Worm (Caenorhabditis elegans) whole organism, young adult: ENCODE data around the gene nspc-4.

Experiments used
- B0019.2 ChIP-seq: fragments of 200-800 bp; sonication (Bioruptor generic); conservative IDR thresholded peaks from 2 replicates; pipeline ENCODE4 v1.3.6; 2022; ENCODE audit warnings: missing genetic modification reagents, missing genetic modification characterization, missing compliant biosample characterization
- C06A6.2 ChIP-seq: fragments of 200-800 bp; sonication (Bioruptor generic); conservative IDR thresholded peaks from 2 replicates; pipeline ENCODE4 v1.3.6; 2022; ENCODE audit warnings: missing genetic modification characterization, missing compliant biosample characterization
- F57C9.4 ChIP-seq: sonication (generic microtip); optimal IDR thresholded peaks from 2 replicates; lab custom pipeline; 2017; ENCODE audit warnings: mild to moderate bottlenecking, missing genetic modification characterization, missing compliant biosample characterization
- K12H6.12 ChIP-seq: fragments of 200-800 bp; sonication (Bioruptor generic); optimal IDR thresholded peaks from 2 replicates; lab custom pipeline; 2018; ENCODE audit warnings: mild to moderate bottlenecking, missing genetic modification characterization, missing compliant biosample characterization
- T07F8.4 ChIP-seq: sonication (generic microtip); optimal IDR thresholded peaks from 2 replicates; lab custom pipeline; 2016; ENCODE audit warnings: mild to moderate bottlenecking, missing genetic modification characterization, moderate library complexity, missing compliant biosample characterization
- Y67H2A.10 ChIP-seq: fragments of 200-800 bp; sonication (Bioruptor generic); conservative IDR thresholded peaks from 2 replicates; pipeline ENCODE4 v1.3.6; 2022; ENCODE audit warnings: missing genetic modification reagents, missing genetic modification characterization, missing compliant biosample characterization
- aptf-2 ChIP-seq: fragments of 200-800 bp; sonication (Bioruptor generic); conservative IDR thresholded peaks from 2 replicates; pipeline ENCODE4 v1.3.6; 2022; ENCODE audit warnings: missing genetic modification reagents, missing genetic modification characterization, missing compliant biosample characterization
- ccch-3 ChIP-seq: fragments of 200-800 bp; sonication (Bioruptor generic); optimal IDR thresholded peaks from 2 replicates; lab custom pipeline; 2018; ENCODE audit warnings: mild to moderate bottlenecking, missing genetic modification characterization, missing compliant biosample characterization
- cebp-2 ChIP-seq: fragments of 200-800 bp; sonication (Bioruptor generic); IDR thresholded peaks from 2 replicates; pipeline ENCODE4 v1.3.6; 2022; ENCODE audit warnings: missing genetic modification characterization, missing compliant biosample characterization
- ceh-27 ChIP-seq: fragments of 200-800 bp; sonication (Bioruptor generic); optimal IDR thresholded peaks from 2 replicates; lab custom pipeline; 2018; ENCODE audit warnings: mild to moderate bottlenecking, missing genetic modification characterization, moderate library complexity, missing compliant biosample characterization
- ceh-58 ChIP-seq: fragments of 200-800 bp; sonication (Bioruptor generic); IDR thresholded peaks from 2 replicates; pipeline ENCODE4 v1.3.6; 2022; ENCODE audit warnings: missing genetic modification characterization, missing compliant biosample characterization
- ceh-79 ChIP-seq: sonication (generic microtip); optimal IDR thresholded peaks from 2 replicates; lab custom pipeline; 2017; ENCODE audit warnings: mild to moderate bottlenecking, missing genetic modification characterization, missing compliant biosample characterization
- ceh-91 ChIP-seq: fragments of 200-800 bp; sonication (Bioruptor generic); IDR thresholded peaks from 2 replicates; pipeline ENCODE4 v1.3.6; 2022; ENCODE audit warnings: missing genetic modification reagents, missing genetic modification characterization, missing compliant biosample characterization
- dox-1 ChIP-seq: fragments of 200-800 bp; sonication (Bioruptor generic); IDR thresholded peaks from 2 replicates; pipeline ENCODE4 v1.3.6; 2022; ENCODE audit warnings: missing genetic modification reagents, missing genetic modification characterization, missing compliant biosample characterization
- dpff-1 ChIP-seq: sonication (generic microtip); optimal IDR thresholded peaks from 2 replicates; lab custom pipeline; 2017; ENCODE audit warnings: mild to moderate bottlenecking, missing genetic modification characterization, missing compliant biosample characterization
- egl-18 ChIP-seq: fragments of 200-800 bp; sonication (Bioruptor generic); IDR thresholded peaks from 2 replicates; pipeline ENCODE4 v1.3.6; 2022; ENCODE audit warnings: missing genetic modification reagents, missing genetic modification characterization, missing compliant biosample characterization
- egl-44 ChIP-seq: fragments of 200-800 bp; sonication (Bioruptor generic); IDR thresholded peaks from 2 replicates; pipeline ENCODE4 v1.3.6; 2022; ENCODE audit warnings: missing genetic modification reagents, missing genetic modification characterization, missing compliant biosample characterization
- egrh-3 ChIP-seq: fragments of 200-800 bp; sonication (Bioruptor generic); IDR thresholded peaks from 2 replicates; pipeline ENCODE4 v1.3.6; 2022; ENCODE audit warnings: missing genetic modification reagents, missing genetic modification characterization, missing compliant biosample characterization
- ekl-4 ChIP-seq: fragments of 200-800 bp; sonication (Bioruptor generic); IDR thresholded peaks from 2 replicates; pipeline ENCODE4 v1.3.6; 2022; ENCODE audit warnings: missing genetic modification reagents, missing genetic modification characterization, missing compliant biosample characterization
- ets-4 ChIP-seq: fragments of 200-800 bp; sonication (Bioruptor generic); optimal IDR thresholded peaks from 2 replicates; lab custom pipeline; 2018; ENCODE audit warnings: mild to moderate bottlenecking, missing genetic modification characterization, missing compliant biosample characterization
- gei-17 ChIP-seq: fragments of 200-800 bp; sonication (Bioruptor generic); optimal IDR thresholded peaks from 2 replicates; lab custom pipeline; 2018; ENCODE audit warnings: mild to moderate bottlenecking, missing genetic modification characterization, missing compliant biosample characterization
- him-1 ChIP-seq: sonication (generic microtip); optimal IDR thresholded peaks from 2 replicates; lab custom pipeline; 2016; ENCODE audit warnings: missing genotype, missing genetic modification reagents, missing genetic modification characterization, missing compliant biosample characterization
- hlh-26 ChIP-seq: fragments of 200-800 bp; sonication (Bioruptor generic); conservative IDR thresholded peaks from 2 replicates; pipeline ENCODE4 v1.3.6; 2022; ENCODE audit warnings: missing genetic modification reagents, missing genetic modification characterization, missing compliant biosample characterization
- hmg-1.2 ChIP-seq: fragments of 200-800 bp; sonication (Bioruptor generic); IDR thresholded peaks from 2 replicates; pipeline ENCODE4 v1.3.6; 2022; ENCODE audit warnings: missing genetic modification reagents, missing genetic modification characterization, missing compliant biosample characterization
- let-526 ChIP-seq: fragments of 200-800 bp; sonication (Bioruptor generic); IDR thresholded peaks from 2 replicates; pipeline ENCODE4 v1.3.6; 2022; ENCODE audit warnings: missing genetic modification reagents, missing genetic modification characterization, missing compliant biosample characterization
- lsy-27 ChIP-seq: sonication (generic microtip); optimal IDR thresholded peaks from 2 replicates; lab custom pipeline; 2017; ENCODE audit warnings: missing genetic modification characterization, mild to moderate bottlenecking, missing compliant biosample characterization, antibody characterized with exemption, missing genotype, borderline replicate concordance; ENCODE audit not compliant: insufficient read depth
- madf-10 ChIP-seq: sonication (generic microtip); optimal IDR thresholded peaks from 2 replicates; lab custom pipeline; 2016; ENCODE audit warnings: mild to moderate bottlenecking, missing genetic modification characterization, missing compliant biosample characterization
- mes-4 ChIP-seq: sonication (generic microtip); optimal IDR thresholded peaks from 2 replicates; lab custom pipeline; 2016; ENCODE audit warnings: missing genotype, missing genetic modification characterization, missing compliant biosample characterization
- nfya-1 ChIP-seq: sonication (generic microtip); optimal IDR thresholded peaks from 2 replicates; lab custom pipeline; 2017; ENCODE audit warnings: antibody characterized with exemption, missing compliant biosample characterization, missing genetic modification characterization, borderline replicate concordance; ENCODE audit not compliant: insufficient read depth
- nhr-120 ChIP-seq: fragments of 200-800 bp; sonication (Bioruptor generic); IDR thresholded peaks from 2 replicates; pipeline ENCODE4 v1.3.6; 2022; ENCODE audit warnings: missing genetic modification characterization, missing compliant biosample characterization
- pha-4 ChIP-seq: fragments of 150-350 bp; sonication (generic microtip); optimal IDR thresholded peaks from 2 replicates; lab custom pipeline; 2014; ENCODE audit warnings: missing biosample characterization, missing genetic modification reagents, missing genetic modification characterization
- sea-2 ChIP-seq: fragments of 200-800 bp; sonication (Bioruptor generic); IDR thresholded peaks from 2 replicates; pipeline ENCODE4 v1.3.6; 2022; ENCODE audit warnings: missing genetic modification characterization, missing compliant biosample characterization
- zfh-2 ChIP-seq: fragments of 200-800 bp; sonication (Bioruptor generic); conservative IDR thresholded peaks from 2 replicates; pipeline ENCODE4 v1.3.6; 2022; ENCODE audit warnings: missing genetic modification reagents, missing genetic modification characterization, missing compliant biosample characterization
- ztf-18 ChIP-seq: sonication (generic microtip); optimal IDR thresholded peaks from 2 replicates; lab custom pipeline; 2016; ENCODE audit warnings: missing genotype, mild to moderate bottlenecking, missing genetic modification characterization, missing compliant biosample characterization
- ztf-26 ChIP-seq: sonication (generic microtip); optimal IDR thresholded peaks from 2 replicates; lab custom pipeline; 2017; ENCODE audit warnings: missing genetic modification characterization, missing compliant biosample characterization
- ztf-28 ChIP-seq: fragments of 200-800 bp; sonication (Bioruptor generic); IDR thresholded peaks from 2 replicates; pipeline ENCODE4 v1.3.6; 2022; ENCODE audit warnings: missing genetic modification reagents, missing genetic modification characterization, missing compliant biosample characterization

nspc-4 gene

ce11 chrX:8507053-8507452 is 31.1 kb downstream of the nspc-4 start:
- TF ChIP-seq C06A6.2 (GFP tag; lab: Robert Waterston, UW) (no peak), sea-2 (GFP tag; lab: Robert Waterston, UW) (no peak), ccch-3 (GFP tag; lab: Kevin White, UChicago) (no peak), T07F8.4 (tag; lab: Kevin White, UChicago) (no peak), ekl-4 (GFP tag; lab: Robert Waterston, UW) (no peak), F57C9.4 (no peak), egrh-3 (GFP tag; lab: Robert Waterston, UW) (no peak), mes-4 (no peak)

- TF ChIP-seq hmg-1.2 (GFP tag; lab: Robert Waterston, UW) = no peak
- TF ChIP-seq egl-44 (GFP tag; lab: Robert Waterston, UW) = no peak
- no peak for TF ChIP-seq T07F8.4 (tag; lab: Kevin White, UChicago)
- no peak for TF ChIP-seq ceh-58 (GFP tag; lab: Robert Waterston, UW)
- no peak for TF ChIP-seq Y67H2A.10 (GFP tag; lab: Robert Waterston, UW)
- no peak for TF ChIP-seq ztf-28 (GFP tag; lab: Robert Waterston, UW)
- no peak for TF ChIP-seq dox-1 (GFP tag; lab: Robert Waterston, UW)
- TF ChIP-seq K12H6.12 (tag; lab: Kevin White, UChicago) = no peak
- TF ChIP-seq F57C9.4 = no peak
- no peak for TF ChIP-seq ceh-79 (tag; lab: Kevin White, UChicago)
- TF ChIP-seq hlh-26 (GFP tag; lab: Robert Waterston, UW) = no peak
These were observed 34.0 kb downstream of the nspc-4 start for ce11 chrX:8504207-8504606.

- TF ChIP-seq hlh-26 (GFP tag; lab: Robert Waterston, UW) = no peak
- TF ChIP-seq madf-10 (tag; lab: Kevin White, UChicago) = no peak
- TF ChIP-seq cebp-2 (GFP tag; lab: Robert Waterston, UW) = no peak
- no peak for TF ChIP-seq C06A6.2 (GFP tag; lab: Robert Waterston, UW)
- no peak for TF ChIP-seq zfh-2 (GFP tag; lab: Robert Waterston, UW)
- no peak for TF ChIP-seq let-526 (GFP tag; lab: Robert Waterston, UW)
- no peak for TF ChIP-seq ceh-91 (GFP tag; lab: Robert Waterston, UW)
- TF ChIP-seq dox-1 (GFP tag; lab: Robert Waterston, UW) = no peak
- no peak for TF ChIP-seq aptf-2
- TF ChIP-seq nhr-120 = no peak
These were observed 37.2 kb downstream of the nspc-4 start, which contains the start of gene grd-4 for ce11 chrX:8500922-8501321. Gene grd-4, plus strand, starts transcription at chrX:8501222.

ce11 chrX:8499721-8500120 is 38.4 kb downstream of the nspc-4 start, which contains the start of gene grd-14:
Gene grd-14, plus strand, starts transcription at chrX:8500021.
- no peak for TF ChIP-seq egl-18 (GFP tag; lab: Robert Waterston, UW)
- no peak for TF ChIP-seq him-1 (tag; lab: Kevin White, UChicago)
- no peak for TF ChIP-seq ceh-27 (GFP tag; lab: Kevin White, UChicago)
- TF ChIP-seq hmg-1.2 (GFP tag; lab: Robert Waterston, UW) = no peak
- TF ChIP-seq ekl-4 (GFP tag; lab: Robert Waterston, UW) = no peak
- no peak for TF ChIP-seq gei-17 (GFP tag; lab: Kevin White, UChicago)
- no peak for TF ChIP-seq zfh-2 (GFP tag; lab: Robert Waterston, UW)
- TF ChIP-seq ztf-26 (tag; lab: Kevin White, UChicago) = no peak
- no peak for TF ChIP-seq C06A6.2 (GFP tag; lab: Robert Waterston, UW)
- no peak for TF ChIP-seq ztf-18 (tag; lab: Kevin White, UChicago)
- TF ChIP-seq nfya-1 (tag; lab: Kevin White, UChicago) = no peak
- no peak for TF ChIP-seq B0019.2 (GFP tag; lab: Robert Waterston, UW)
- TF ChIP-seq ets-4 (GFP tag; lab: Kevin White, UChicago) = no peak
- no peak for TF ChIP-seq lsy-27 (tag; lab: Kevin White, UChicago)
- TF ChIP-seq dpff-1 (tag; lab: Kevin White, UChicago) = no peak
- no peak for TF ChIP-seq pha-4 (tag; lab: Kevin White, UChicago)
